Fruit fly (Drosophila melanogaster) whole organism, embryonic: Measurements from ENCODE around the gene CG13060.
A peak's percentile ranks its signal among the peaks of the same experiment; 100 is the strongest.

Source experiments
- Abd-B ChIP-seq: fragments of 200-800 bp; sonication (Bioruptor generic); optimal IDR thresholded peaks from 2 replicates; lab custom pipeline; 2018; ENCODE audit warnings: missing biosample characterization, mild to moderate bottlenecking, missing genetic modification characterization, moderate library complexity
- CG1024 ChIP-seq: fragments of 200-800 bp; sonication (Bioruptor generic); IDR thresholded peaks from 2 replicates; pipeline ENCODE4 v1.3.6; 2022; ENCODE audit warnings: missing biosample characterization, missing genetic modification characterization
- CG10462 ChIP-seq: fragments of 200-800 bp; sonication (Bioruptor generic); optimal IDR thresholded peaks from 2 replicates; lab custom pipeline; 2016; ENCODE audit warnings: missing biosample characterization, missing genetic modification characterization
- CG11093 ChIP-seq: fragments of 200-800 bp; sonication (Bioruptor generic); IDR thresholded peaks from 3 replicates; pipeline ENCODE4 v1.3.6; 2022; ENCODE audit warnings: missing biosample characterization, missing genetic modification characterization
- CG11723 ChIP-seq: fragments of 200-800 bp; sonication (Bioruptor generic); optimal IDR thresholded peaks from 2 replicates; lab custom pipeline; 2017; ENCODE audit warnings: missing biosample characterization, mild to moderate bottlenecking, missing genetic modification characterization
- CG12104 ChIP-seq: fragments of 200-800 bp; sonication (Bioruptor generic); optimal IDR thresholded peaks from 3 replicates; lab custom pipeline; 2016; ENCODE audit warnings: missing biosample characterization, missing genetic modification characterization
- CG13775 ChIP-seq: fragments of 200-800 bp; sonication (Bioruptor generic); optimal IDR thresholded peaks from 3 replicates; lab custom pipeline; 2017; ENCODE audit warnings: missing biosample characterization, mild to moderate bottlenecking, missing genetic modification characterization
- CG14050 ChIP-seq: fragments of 200-800 bp; sonication (Bioruptor generic); IDR thresholded peaks from 3 replicates; pipeline ENCODE4 v1.3.6; 2022; ENCODE audit warnings: missing biosample characterization, missing genetic modification characterization
- CG14860 ChIP-seq: fragments of 200-800 bp; sonication (Bioruptor generic); IDR thresholded peaks from 3 replicates; pipeline ENCODE4 v1.3.6; 2022; ENCODE audit warnings: missing biosample characterization, missing genetic modification characterization; ENCODE audit not compliant: partially characterized antibody
- CG18262 ChIP-seq: fragments of 200-800 bp; optimal IDR thresholded peaks from 3 replicates; lab custom pipeline; 2019; ENCODE audit warnings: missing biosample characterization, mild to moderate bottlenecking, missing genetic modification characterization, moderate library complexity
- CG2116 ChIP-seq: fragments of 200-800 bp; sonication (Bioruptor generic); optimal IDR thresholded peaks from 3 replicates; lab custom pipeline; 2018; ENCODE audit warnings: missing biosample characterization, mild to moderate bottlenecking, missing genetic modification characterization
- CG2875 ChIP-seq: fragments of 200-800 bp; sonication (Bioruptor generic); optimal IDR thresholded peaks from 2 replicates; lab custom pipeline; 2017; ENCODE audit warnings: missing biosample characterization, mild to moderate bottlenecking, missing genetic modification characterization, missing genetic modification reagents
- CG30020 ChIP-seq: fragments of 200-800 bp; optimal IDR thresholded peaks from 2 replicates; lab custom pipeline; 2019; ENCODE audit warnings: missing biosample characterization, mild to moderate bottlenecking, missing genetic modification characterization, moderate library complexity
- CG4424 ChIP-seq: fragments of 200-800 bp; sonication (Bioruptor generic); optimal IDR thresholded peaks from 3 replicates; lab custom pipeline; 2016; ENCODE audit warnings: missing biosample characterization, missing genetic modification characterization
- CG6791 ChIP-seq: fragments of 200-800 bp; sonication (Bioruptor generic); IDR thresholded peaks from 3 replicates; pipeline ENCODE4 v1.3.6; 2022; ENCODE audit warnings: missing biosample characterization, missing genetic modification characterization; ENCODE audit not compliant: partially characterized antibody
- Camta ChIP-seq: fragments of 200-800 bp; sonication (Bioruptor generic); optimal IDR thresholded peaks from 2 replicates; lab custom pipeline; 2016; ENCODE audit warnings: missing biosample characterization, missing genetic modification characterization
- Ets97D ChIP-seq: fragments of 200-800 bp; sonication (Bioruptor generic); optimal IDR thresholded peaks from 3 replicates; lab custom pipeline; 2016; ENCODE audit warnings: missing biosample characterization, missing genetic modification characterization
- Gsc ChIP-seq: fragments of 200-800 bp; sonication (Bioruptor generic); IDR thresholded peaks from 2 replicates; pipeline ENCODE4 v1.3.6; 2022; ENCODE audit warnings: missing biosample characterization, missing genetic modification characterization
- HHEX ChIP-seq: fragments of 200-800 bp; sonication (Bioruptor generic); optimal IDR thresholded peaks from 3 replicates; lab custom pipeline; 2017; ENCODE audit warnings: missing biosample characterization, mild to moderate bottlenecking, missing genetic modification characterization, missing genetic modification reagents
- HLH54F ChIP-seq: fragments of 200-800 bp; sonication (Bioruptor generic); optimal IDR thresholded peaks from 3 replicates; lab custom pipeline; 2016; ENCODE audit warnings: missing biosample characterization, missing genetic modification characterization
- Hey ChIP-seq: fragments of 200-800 bp; sonication (Bioruptor generic); optimal IDR thresholded peaks from 3 replicates; lab custom pipeline; 2018; ENCODE audit warnings: missing biosample characterization, mild to moderate bottlenecking, missing genetic modification characterization
- Hr78 ChIP-seq, 2 experiments: fragments of 200-800 bp in 1 of 2; fragments of >200 bp in 1 of 2; sonication (Bioruptor generic) in 1 of 2; optimal IDR thresholded peaks; 2 replicates each; lab custom pipeline; 2017 to 2019; ENCODE audit warnings: missing biosample characterization in 2 of 2, missing genetic modification characterization in 2 of 2, mild to moderate bottlenecking in 1 of 2, moderate library complexity in 1 of 2
- Kr ChIP-seq: fragments of 200-800 bp; sonication (Bioruptor generic); optimal IDR thresholded peaks from 2 replicates; lab custom pipeline; 2017; ENCODE audit warnings: missing biosample characterization, mild to moderate bottlenecking, missing genetic modification characterization
- Max ChIP-seq: fragments of 200-800 bp; sonication (Bioruptor generic); optimal IDR thresholded peaks from 2 replicates; lab custom pipeline; 2016; ENCODE audit warnings: missing biosample characterization, mild to moderate bottlenecking, missing genetic modification characterization
- NC2α ChIP-seq: fragments of 200-800 bp; sonication (Bioruptor generic); optimal IDR thresholded peaks from 2 replicates; lab custom pipeline; 2016; ENCODE audit warnings: missing biosample characterization, missing genetic modification characterization
- Nf-YB ChIP-seq: fragments of 200-800 bp; sonication (Bioruptor generic); optimal IDR thresholded peaks from 3 replicates; lab custom pipeline; 2019; ENCODE audit warnings: missing biosample characterization, mild to moderate bottlenecking, missing genetic modification characterization, moderate library complexity
- Side ChIP-seq: fragments of 200-800 bp; sonication (Bioruptor generic); optimal IDR thresholded peaks from 2 replicates; lab custom pipeline; 2016; ENCODE audit warnings: missing biosample characterization, missing genetic modification characterization
- Six4 ChIP-seq: fragments of 200-800 bp; sonication (Bioruptor generic); optimal IDR thresholded peaks from 2 replicates; lab custom pipeline; 2016; ENCODE audit warnings: missing biosample characterization, missing genetic modification characterization
- Sox100B ChIP-seq: fragments of 200-800 bp; sonication (Bioruptor generic); optimal IDR thresholded peaks from 3 replicates; lab custom pipeline; 2018; ENCODE audit warnings: missing biosample characterization, mild to moderate bottlenecking, missing genetic modification characterization
- Sry-δ ChIP-seq: fragments of 200-800 bp; sonication (Bioruptor generic); optimal IDR thresholded peaks from 2 replicates; lab custom pipeline; 2016; ENCODE audit warnings: missing biosample characterization, missing genetic modification characterization
- Tbp ChIP-seq: fragments of >200 bp; optimal IDR thresholded peaks from 2 replicates; lab custom pipeline; 2018; ENCODE audit warnings: missing biosample characterization, missing genetic modification characterization
- Xbp1 ChIP-seq: fragments of 200-800 bp; sonication (Bioruptor generic); optimal IDR thresholded peaks from 3 replicates; lab custom pipeline; 2016; ENCODE audit warnings: missing biosample characterization, mild to moderate bottlenecking, missing genetic modification characterization
- YL-1 ChIP-seq: fragments of 200-800 bp; sonication (Bioruptor generic); optimal IDR thresholded peaks from 3 replicates; lab custom pipeline; 2017; ENCODE audit warnings: missing biosample characterization, mild to moderate bottlenecking, missing genetic modification characterization
- ash1 ChIP-seq: fragments of 200-800 bp; sonication (Bioruptor generic); optimal IDR thresholded peaks from 2 replicates; lab custom pipeline; 2018; ENCODE audit warnings: missing biosample characterization, mild to moderate bottlenecking, missing genetic modification characterization
- bowl ChIP-seq: fragments of 200-800 bp; sonication (Bioruptor generic); IDR thresholded peaks from 2 replicates; pipeline ENCODE4 v1.3.6; 2022; ENCODE audit warnings: missing biosample characterization, missing genetic modification characterization
- da ChIP-seq: fragments of 200-800 bp; sonication (Bioruptor generic); optimal IDR thresholded peaks from 2 replicates; lab custom pipeline; 2016; ENCODE audit warnings: missing biosample characterization, missing genetic modification characterization
- dan ChIP-seq: fragments of 200-800 bp; sonication (Bioruptor generic); IDR thresholded peaks from 2 replicates; pipeline ENCODE4 v1.3.6; 2022; ENCODE audit warnings: missing biosample characterization, missing genetic modification characterization
- dm ChIP-seq: fragments of 200-800 bp; sonication (Bioruptor generic); optimal IDR thresholded peaks from 3 replicates; lab custom pipeline; 2016; ENCODE audit warnings: missing biosample characterization, missing genetic modification characterization
- dysf ChIP-seq: fragments of 200-800 bp; sonication (Bioruptor generic); IDR thresholded peaks from 3 replicates; pipeline ENCODE4 v1.3.6; 2022; ENCODE audit warnings: missing biosample characterization, missing genetic modification characterization
- ewg ChIP-seq: fragments of 200-800 bp; sonication (Bioruptor generic); optimal IDR thresholded peaks from 3 replicates; lab custom pipeline; 2017; ENCODE audit warnings: mild to moderate bottlenecking, missing biosample characterization, missing genetic modification reagents, missing genetic modification characterization
- hkb ChIP-seq, 2 experiments: fragments of 200-800 bp in 1 of 2; fragments of >200 bp in 1 of 2; sonication (Bioruptor generic) in 1 of 2; IDR thresholded peaks in 1 of 2; optimal IDR thresholded peaks in 1 of 2; 2 replicates each; pipeline versions ENCODE4 v1.3.6 to Lab custom; 2017 to 2022; ENCODE audit warnings: missing biosample characterization in 1 of 2, missing genetic modification characterization in 1 of 2
- lilli ChIP-seq: fragments of 200-800 bp; sonication (Bioruptor generic); optimal IDR thresholded peaks from 3 replicates; lab custom pipeline; 2016; ENCODE audit warnings: missing biosample characterization, missing genetic modification characterization
- nau ChIP-seq: fragments of 200-800 bp; sonication (Bioruptor generic); optimal IDR thresholded peaks from 3 replicates; lab custom pipeline; 2017; ENCODE audit warnings: missing biosample characterization, mild to moderate bottlenecking, missing genetic modification characterization, missing genetic modification reagents
- nerfin-1 ChIP-seq: fragments of 200-800 bp; sonication (Bioruptor generic); optimal IDR thresholded peaks from 3 replicates; lab custom pipeline; 2019; ENCODE audit warnings: missing biosample characterization, mild to moderate bottlenecking, missing genetic modification characterization, moderate library complexity
- pho ChIP-seq: fragments of 200-800 bp; sonication (Bioruptor generic); optimal IDR thresholded peaks from 2 replicates; lab custom pipeline; 2016; ENCODE audit warnings: missing biosample characterization, missing genetic modification characterization
- row ChIP-seq: fragments of 200-800 bp; sonication (Bioruptor generic); IDR thresholded peaks from 3 replicates; pipeline ENCODE4 v1.3.6; 2022; ENCODE audit warnings: missing biosample characterization, missing genetic modification characterization
- sc ChIP-seq, 3 experiments: fragments of >200 bp in 2 of 3; fragments of 200-800 bp in 1 of 3; sonication (Bioruptor generic) in 1 of 3; optimal IDR thresholded peaks; 2 replicates in 2 of 3; 3 replicates in 1 of 3; lab custom pipeline; 2017; ENCODE audit warnings: mild to moderate bottlenecking in 1 of 3, missing biosample characterization in 1 of 3, missing genetic modification characterization in 1 of 3, missing genetic modification reagents in 1 of 3
- schlank ChIP-seq: fragments of 200-800 bp; sonication (Bioruptor generic); optimal IDR thresholded peaks from 2 replicates; lab custom pipeline; 2018; ENCODE audit warnings: missing biosample characterization, mild to moderate bottlenecking, missing genetic modification characterization
- shn ChIP-seq: fragments of 200-800 bp; sonication (Bioruptor generic); optimal IDR thresholded peaks from 3 replicates; lab custom pipeline; 2016; ENCODE audit warnings: missing biosample characterization, missing genetic modification characterization
- sisA ChIP-seq: fragments of 200-800 bp; sonication (Bioruptor generic); IDR thresholded peaks from 2 replicates; pipeline ENCODE4 v1.3.6; 2022; ENCODE audit warnings: missing biosample characterization, missing genetic modification characterization
- twi ChIP-seq: fragments of 200-800 bp; optimal IDR thresholded peaks from 2 replicates; lab custom pipeline; 2019; ENCODE audit warnings: missing biosample characterization, mild to moderate bottlenecking, missing genetic modification characterization, moderate library complexity

CG13060 gene

DNA sequence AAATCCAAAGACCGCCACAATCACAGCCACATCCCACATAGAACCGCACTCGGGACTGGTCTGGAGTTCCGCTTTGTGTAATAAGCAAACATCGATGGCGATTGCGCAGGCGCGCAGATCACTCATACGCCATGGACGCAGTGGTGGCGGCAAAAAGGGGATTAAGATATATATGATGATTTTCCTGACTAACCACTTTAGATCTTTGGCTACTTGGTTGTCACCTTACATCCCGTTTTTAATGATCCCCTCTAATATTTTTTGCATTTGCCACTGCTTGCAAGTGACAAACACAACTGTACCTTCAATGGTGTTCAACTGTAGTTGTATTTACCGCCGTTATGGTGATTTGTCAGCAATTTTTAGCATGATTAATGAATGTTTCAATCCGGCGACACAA lies 9.7 kb upstream of the CG13060 start (continued):
- TF ChIP-seq CG10462 (GFP tag; lab: Kevin White, UChicago) = no peak
- no peak for TF ChIP-seq dan (GFP tag; lab: Robert Waterston, UW)
- no peak for TF ChIP-seq sc (optimal IDR thresholded peaks at IDR 0.05; lab: Kevin White, UChicago)
- TF ChIP-seq sc (GFP tag; optimal IDR thresholded peaks at IDR 0.05; lab: Kevin White, UChicago) = no peak
- peak; percentile 4 for TF ChIP-seq pho (GFP tag; lab: Kevin White, UChicago)
- no peak for TF ChIP-seq ewg (GFP tag; lab: Kevin White, UChicago)
- TF ChIP-seq YL-1 (GFP tag; lab: Kevin White, UChicago) = no peak
- TF ChIP-seq nerfin-1 (tag; lab: Kevin White, UChicago) = no peak
- no peak for TF ChIP-seq Xbp1 (GFP tag; lab: Kevin White, UChicago)
- TF ChIP-seq dm (GFP tag; lab: Kevin White, UChicago) = no peak
- TF ChIP-seq Gsc (GFP tag; lab: Robert Waterston, UW) = no peak
- TF ChIP-seq twi (tag; lab: Kevin White, UChicago) = no peak
- TF ChIP-seq CG2116 (GFP tag; lab: Kevin White, UChicago) = no peak
- no peak for TF ChIP-seq hkb (optimal IDR thresholded peaks at IDR 0.05; lab: Kevin White, UChicago)
- 0 out of 2 replicates have a peak, but pooled peaks have one; percentile 31 for TF ChIP-seq hkb (GFP tag; IDR thresholded peaks at IDR 0.05; lab: Robert Waterston, UW)
- TF ChIP-seq shn = no peak
- no peak for TF ChIP-seq Sox100B
- TF ChIP-seq da (GFP tag; lab: Kevin White, UChicago) = no peak
- no peak for TF ChIP-seq CG12104
- TF ChIP-seq Hey (tag; lab: Kevin White, UChicago) = no peak
- no peak for TF ChIP-seq CG14860 (GFP tag; lab: Robert Waterston, UW)
- TF ChIP-seq nau (GFP tag; lab: Kevin White, UChicago) = no peak
- no peak for TF ChIP-seq HHEX (GFP tag; lab: Kevin White, UChicago)
- TF ChIP-seq Camta (GFP tag; lab: Kevin White, UChicago) = no peak
- no peak for TF ChIP-seq bowl (GFP tag; lab: Robert Waterston, UW)
- no peak for TF ChIP-seq Tbp
- TF ChIP-seq Kr (GFP tag; lab: Kevin White, UChicago) = no peak
- no peak for TF ChIP-seq Six4 (GFP tag; lab: Kevin White, UChicago)
- no peak for TF ChIP-seq NC2α (GFP tag; lab: Kevin White, UChicago)
- no peak for TF ChIP-seq CG2875 (GFP tag; lab: Kevin White, UChicago)
- no peak for TF ChIP-seq HLH54F
- peak; percentile 40; the same call in 1 of the 3 replicates for TF ChIP-seq row
- TF ChIP-seq Nf-YB (GFP tag; lab: Kevin White, UChicago) = no peak
- peak; percentile 67 for TF ChIP-seq schlank
- TF ChIP-seq Max = no peak
- peak; percentile 21; the same call in 1 of the 2 replicates for TF ChIP-seq sisA (GFP tag; lab: Robert Waterston, UW)
- no peak for TF ChIP-seq CG13775 (GFP tag; lab: Kevin White, UChicago)
- no peak for TF ChIP-seq CG4424
- TF ChIP-seq CG14050 (GFP tag; lab: Robert Waterston, UW) = no peak
- no peak for TF ChIP-seq Abd-B
- no peak for TF ChIP-seq Hr78 (GFP tag; optimal IDR thresholded peaks at IDR 0.05; lab: Kevin White, UChicago)
- TF ChIP-seq dysf (GFP tag; lab: Robert Waterston, UW) = 0 out of 3 replicates have a peak, but pooled peaks have one; percentile 14
- TF ChIP-seq ash1 (GFP tag; lab: Kevin White, UChicago) = no peak
- TF ChIP-seq CG18262 (tag; lab: Kevin White, UChicago) = no peak
- peak; percentile 43 for TF ChIP-seq lilli (GFP tag; lab: Kevin White, UChicago)
- TF ChIP-seq Sry-δ (GFP tag; lab: Kevin White, UChicago) = no peak
- no peak for TF ChIP-seq CG11093 (GFP tag; lab: Robert Waterston, UW)
- no peak for TF ChIP-seq Ets97D
- no peak for TF ChIP-seq Side
- no peak for TF ChIP-seq CG6791 (GFP tag; lab: Robert Waterston, UW)
- TF ChIP-seq CG30020 = no peak
- TF ChIP-seq CG11723 (GFP tag; lab: Kevin White, UChicago) = no peak
- TF ChIP-seq CG1024 = no peak
